Fruit fly (Drosophila melanogaster) whole organism, prepupa: Measurements from ENCODE around the gene csw.

Experiments used
- Blimp-1 ChIP-seq: fragments of 200-800 bp; sonication (Bioruptor generic); optimal IDR thresholded peaks from 3 replicates; lab custom pipeline; 2017; ENCODE audit warnings: missing biosample characterization, missing genetic modification characterization, mild to moderate bottlenecking, moderate library complexity, missing genetic modification reagents
- CG10631 ChIP-seq: fragments of 200-800 bp; sonication (Bioruptor generic); optimal IDR thresholded peaks from 2 replicates; lab custom pipeline; 2016; ENCODE audit warnings: missing biosample characterization, missing genetic modification characterization
- CG10669 ChIP-seq: fragments of 200-800 bp; sonication (Bioruptor generic); optimal IDR thresholded peaks from 3 replicates; lab custom pipeline; 2018; ENCODE audit warnings: missing biosample characterization, mild to moderate bottlenecking, missing genetic modification characterization, moderate library complexity
- CG11762 ChIP-seq: fragments of 200-800 bp; sonication (Bioruptor generic); optimal IDR thresholded peaks from 3 replicates; lab custom pipeline; 2016; ENCODE audit warnings: missing biosample characterization, missing genetic modification characterization; ENCODE audit not compliant: insufficient read depth
- CG11902 ChIP-seq: fragments of 200-800 bp; sonication (Bioruptor generic); optimal IDR thresholded peaks from 3 replicates; lab custom pipeline; 2016; ENCODE audit warnings: missing biosample characterization, missing genetic modification characterization
- CG15336 ChIP-seq: fragments of 200-800 bp; sonication (Bioruptor generic); IDR thresholded peaks from 2 replicates; pipeline ENCODE4 v1.3.6; 2022; ENCODE audit warnings: missing biosample characterization, missing genetic modification characterization
- CG1621 ChIP-seq: fragments of 200-800 bp; sonication (Bioruptor generic); optimal IDR thresholded peaks from 3 replicates; lab custom pipeline; 2018; ENCODE audit warnings: missing biosample characterization, mild to moderate bottlenecking, missing genetic modification characterization
- CG3032 ChIP-seq: fragments of 200-800 bp; optimal IDR thresholded peaks from 2 replicates; lab custom pipeline; 2019; ENCODE audit warnings: missing biosample characterization, mild to moderate bottlenecking, missing genetic modification characterization, moderate library complexity
- CG31627 ChIP-seq: fragments of 200-800 bp; sonication (Bioruptor generic); optimal IDR thresholded peaks from 3 replicates; lab custom pipeline; 2016; ENCODE audit warnings: missing biosample characterization, missing genetic modification characterization
- CG3919 ChIP-seq: fragments of 200-800 bp; sonication (Bioruptor generic); optimal IDR thresholded peaks from 3 replicates; lab custom pipeline; 2016; ENCODE audit warnings: missing biosample characterization, missing genetic modification characterization
- CG4318 ChIP-seq: fragments of 200-800 bp; sonication (Bioruptor generic); optimal IDR thresholded peaks from 3 replicates; lab custom pipeline; 2017; ENCODE audit warnings: missing biosample characterization, mild to moderate bottlenecking, missing genetic modification characterization
- CG6276 ChIP-seq: fragments of 200-800 bp; sonication (Bioruptor generic); optimal IDR thresholded peaks from 2 replicates; lab custom pipeline; 2017; ENCODE audit warnings: missing biosample characterization, mild to moderate bottlenecking, missing genetic modification characterization
- CG6792 ChIP-seq: fragments of 200-800 bp; sonication (Bioruptor generic); optimal IDR thresholded peaks from 3 replicates; lab custom pipeline; 2016; ENCODE audit warnings: missing biosample characterization, missing genetic modification characterization
- CG6808 ChIP-seq: fragments of 200-800 bp; sonication (Bioruptor generic); optimal IDR thresholded peaks from 3 replicates; lab custom pipeline; 2017; ENCODE audit warnings: missing biosample characterization, missing genetic modification characterization, mild to moderate bottlenecking, moderate library complexity, missing genetic modification reagents
- CG6854 ChIP-seq: fragments of 200-800 bp; sonication (Bioruptor generic); optimal IDR thresholded peaks from 2 replicates; lab custom pipeline; 2017; ENCODE audit warnings: missing biosample characterization, mild to moderate bottlenecking, missing genetic modification characterization
- CG8319 ChIP-seq: fragments of 200-800 bp; sonication (Bioruptor generic); optimal IDR thresholded peaks from 3 replicates; lab custom pipeline; 2016; ENCODE audit warnings: missing biosample characterization, missing genetic modification characterization
- CG8632 ChIP-seq: fragments of 200-800 bp; sonication (Bioruptor generic); optimal IDR thresholded peaks from 3 replicates; lab custom pipeline; 2016; ENCODE audit warnings: missing biosample characterization, missing genetic modification characterization
- CG9139 ChIP-seq: fragments of 200-800 bp; sonication (Bioruptor generic); optimal IDR thresholded peaks from 3 replicates; lab custom pipeline; 2017; ENCODE audit warnings: missing biosample characterization, mild to moderate bottlenecking, missing genetic modification characterization
- Eip75B ChIP-seq: fragments of 200-800 bp; sonication (Bioruptor generic); optimal IDR thresholded peaks from 3 replicates; lab custom pipeline; 2016; ENCODE audit warnings: missing biosample characterization, missing genetic modification characterization
- Eip78C ChIP-seq: fragments of 200-800 bp; sonication (Bioruptor generic); peaks from one replicate; lab custom pipeline; 2016; ENCODE audit warnings: missing biosample characterization, missing genetic modification characterization
- Eip93F ChIP-seq: fragments of 200-800 bp; sonication (Bioruptor generic); optimal IDR thresholded peaks from 2 replicates; lab custom pipeline; 2016; ENCODE audit warnings: missing biosample characterization, mild to moderate bottlenecking, missing genetic modification characterization
- Ets96B ChIP-seq: fragments of 200-800 bp; optimal IDR thresholded peaks from 2 replicates; lab custom pipeline; 2019; ENCODE audit warnings: missing biosample characterization, mild to moderate bottlenecking, missing genetic modification characterization, moderate library complexity
- Gug ChIP-seq: fragments of 200-800 bp; sonication (Bioruptor generic); IDR thresholded peaks from 2 replicates; pipeline ENCODE4 v1.3.6; 2022; ENCODE audit warnings: missing biosample characterization, missing genetic modification characterization
- Hr38 ChIP-seq: sonication (Bioruptor generic); optimal IDR thresholded peaks from 2 replicates; lab custom pipeline; 2016; ENCODE audit warnings: missing biosample characterization, missing genetic modification characterization
- Hr39 ChIP-seq: fragments of 200-800 bp; sonication (Bioruptor generic); optimal IDR thresholded peaks from 2 replicates; lab custom pipeline; 2016; ENCODE audit warnings: missing biosample characterization, missing genetic modification characterization
- Hr4 ChIP-seq: fragments of 200-800 bp; sonication (Bioruptor generic); optimal IDR thresholded peaks from 3 replicates; lab custom pipeline; 2016; ENCODE audit warnings: missing biosample characterization, missing genetic modification characterization
- Lpt ChIP-seq: fragments of 200-800 bp; sonication (Bioruptor generic); optimal IDR thresholded peaks from 3 replicates; lab custom pipeline; 2016; ENCODE audit warnings: missing biosample characterization, missing genetic modification characterization
- Met ChIP-seq: fragments of 200-800 bp; sonication (Bioruptor generic); optimal IDR thresholded peaks from 3 replicates; lab custom pipeline; 2016; ENCODE audit warnings: missing biosample characterization, missing genetic modification characterization
- OdsH ChIP-seq: fragments of 200-800 bp; sonication (Bioruptor generic); optimal IDR thresholded peaks from 3 replicates; lab custom pipeline; 2016; ENCODE audit warnings: missing biosample characterization, missing genetic modification characterization
- Smox ChIP-seq: fragments of 200-800 bp; sonication (Bioruptor generic); optimal IDR thresholded peaks from 3 replicates; lab custom pipeline; 2016; ENCODE audit warnings: missing biosample characterization, missing genetic modification characterization
- Sox102F ChIP-seq: fragments of 200-800 bp; sonication (Bioruptor generic); optimal IDR thresholded peaks from 2 replicates; lab custom pipeline; 2016; ENCODE audit warnings: missing biosample characterization, mild to moderate bottlenecking, missing genetic modification characterization
- Sox14 ChIP-seq: fragments of 200-800 bp; sonication (Bioruptor generic); optimal IDR thresholded peaks from 3 replicates; lab custom pipeline; 2016; ENCODE audit warnings: missing biosample characterization, missing genetic modification characterization
- Sox15 ChIP-seq: fragments of 200-800 bp; sonication (Bioruptor generic); optimal IDR thresholded peaks from 3 replicates; lab custom pipeline; 2016; ENCODE audit warnings: missing biosample characterization, missing genetic modification characterization
- achi ChIP-seq: fragments of 200-800 bp; sonication (Bioruptor generic); optimal IDR thresholded peaks from 3 replicates; lab custom pipeline; 2016; ENCODE audit warnings: missing biosample characterization, missing genetic modification characterization
- cyc ChIP-seq: fragments of 200-800 bp; sonication (Bioruptor generic); optimal IDR thresholded peaks from 3 replicates; lab custom pipeline; 2016; ENCODE audit warnings: missing biosample characterization, missing genetic modification characterization
- dsx ChIP-seq: fragments of 200-800 bp; optimal IDR thresholded peaks from 3 replicates; lab custom pipeline; 2019; ENCODE audit warnings: missing biosample characterization, mild to moderate bottlenecking, missing genetic modification characterization, moderate library complexity; ENCODE audit not compliant: poor library complexity, severe bottlenecking
- fd85E ChIP-seq: fragments of 200-800 bp; sonication (Bioruptor generic); optimal IDR thresholded peaks from 3 replicates; lab custom pipeline; 2016; ENCODE audit warnings: missing biosample characterization, missing genetic modification characterization
- fkh ChIP-seq: fragments of 200-800 bp; sonication (Bioruptor generic); optimal IDR thresholded peaks from 3 replicates; lab custom pipeline; 2017; ENCODE audit warnings: missing biosample characterization, mild to moderate bottlenecking, missing genetic modification characterization, moderate library complexity
- lz ChIP-seq: fragments of 200-800 bp; sonication (Bioruptor generic); optimal IDR thresholded peaks from 3 replicates; lab custom pipeline; 2016; ENCODE audit warnings: missing biosample characterization, missing genetic modification characterization
- net ChIP-seq: fragments of 200-800 bp; sonication (Bioruptor generic); optimal IDR thresholded peaks from 3 replicates; lab custom pipeline; 2016; ENCODE audit warnings: missing biosample characterization, missing genetic modification characterization
- pdm3 ChIP-seq: fragments of 200-800 bp; sonication (Bioruptor generic); optimal IDR thresholded peaks from 3 replicates; lab custom pipeline; 2016; ENCODE audit warnings: missing biosample characterization, missing genetic modification characterization
- salr ChIP-seq, 2 experiments: fragments of 200-800 bp; sonication (Bioruptor generic); optimal IDR thresholded peaks; 3 replicates each; lab custom pipeline; 2016 to 2018; ENCODE audit warnings: missing biosample characterization in 2 of 2, missing genetic modification characterization in 2 of 2, mild to moderate bottlenecking in 1 of 2
- spab ChIP-seq: fragments of 200-800 bp; sonication (Bioruptor generic); optimal IDR thresholded peaks from 2 replicates; lab custom pipeline; 2017; ENCODE audit warnings: missing biosample characterization, mild to moderate bottlenecking, missing genetic modification characterization, missing genetic modification reagents
- ss ChIP-seq, 2 experiments: fragments of 200-800 bp; sonication (Bioruptor generic); optimal IDR thresholded peaks; 2 replicates in 1 of 2; 3 replicates in 1 of 2; lab custom pipeline; 2017 to 2018; ENCODE audit warnings: mild to moderate bottlenecking in 2 of 2, missing biosample characterization in 2 of 2, missing genetic modification characterization in 2 of 2, moderate library complexity in 1 of 2
- svp ChIP-seq: fragments of 200-800 bp; sonication (Bioruptor generic); peaks from one replicate; lab custom pipeline; 2016; ENCODE audit warnings: missing biosample characterization, missing genetic modification characterization
- vri ChIP-seq: fragments of 200-800 bp; sonication (Bioruptor generic); optimal IDR thresholded peaks from 3 replicates; lab custom pipeline; 2016; ENCODE audit warnings: missing biosample characterization, mild to moderate bottlenecking, missing genetic modification characterization

csw gene

DNA sequence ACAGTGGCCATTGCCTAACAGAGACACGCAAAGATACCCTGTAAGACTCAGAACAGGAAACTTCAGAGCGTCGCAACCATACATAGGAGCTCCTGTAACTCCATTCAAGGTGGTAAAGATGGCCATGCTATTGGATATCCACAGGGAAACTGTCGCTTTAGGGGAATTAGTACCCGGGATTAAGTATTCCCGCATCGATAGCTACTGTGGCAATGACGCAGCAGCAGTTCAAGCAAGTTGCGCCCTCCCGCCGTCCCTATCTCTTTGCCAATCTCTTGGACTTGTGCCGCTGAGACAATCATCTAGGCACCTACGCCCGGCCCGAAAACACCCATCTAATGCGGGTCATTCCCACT, 23.3 kb upstream of the csw start (continued):
- no peak for TF ChIP-seq Eip93F
- peak; percentile 68 for TF ChIP-seq CG6276 (GFP tag; lab: Kevin White, UChicago)
- no peak for TF ChIP-seq Sox15 (GFP tag; lab: Kevin White, UChicago)
- TF ChIP-seq Sox14 (GFP tag; lab: Kevin White, UChicago) = peak; percentile 45
- peak; percentile 47 for TF ChIP-seq Eip75B (GFP tag; lab: Kevin White, UChicago)
- no peak for TF ChIP-seq vri
- TF ChIP-seq CG6808 (GFP tag; lab: Kevin White, UChicago) = peak; percentile 45

- TF ChIP-seq Sox14 (GFP tag; lab: Kevin White, UChicago) (peak; percentile 91), Hr38 (GFP tag; lab: Kevin White, UChicago) (no peak), CG10669 (GFP tag; lab: Kevin White, UChicago) (peak; percentile 86), CG8632 (GFP tag; lab: Kevin White, UChicago) (peak; percentile 86), Sox102F (GFP tag; lab: Kevin White, UChicago) (peak; percentile 91), svp (GFP tag; lab: Kevin White, UChicago) (peak; percentile 98), Ets96B (tag; lab: Kevin White, UChicago) (peak; percentile 87), achi (GFP tag; lab: Kevin White, UChicago) (peak; percentile 86), Lpt (peak; percentile 84), fkh (peak; percentile 15), OdsH (peak; percentile 88), Eip75B (GFP tag; lab: Kevin White, UChicago) (peak; percentile 93), ss (GFP tag; optimal IDR thresholded peaks at IDR 0.05; lab: Kevin White, UChicago) (peak; percentile 85 to 88), spab (GFP tag; lab: Kevin White, UChicago) (peak; percentile 84), vri (peak; percentile 87), dsx (GFP tag; lab: Kevin White, UChicago) (peak; percentile 77), CG8319 (peak; percentile 83), Blimp-1 (GFP tag; lab: Kevin White, UChicago) (peak; percentile 65), fd85E (GFP tag; lab: Kevin White, UChicago) (peak; percentile 89), CG11762 (GFP tag; lab: Kevin White, UChicago) (peak; percentile 86), CG15336 (peak; percentile 86), CG4318 (GFP tag; lab: Kevin White, UChicago) (no peak), CG3032 (tag; lab: Kevin White, UChicago) (peak; percentile 86), Met (peak; percentile 93), CG6854 (GFP tag; lab: Kevin White, UChicago) (peak; percentile 87), CG11902 (GFP tag; lab: Kevin White, UChicago) (peak; percentile 84), salr (GFP tag; optimal IDR thresholded peaks at IDR 0.05; lab: Kevin White, UChicago) (peak; percentile 76 to 81), CG3919 (peak; percentile 88), Hr39 (peak; percentile 88), lz (GFP tag; lab: Kevin White, UChicago) (peak; percentile 89), CG6276 (GFP tag; lab: Kevin White, UChicago) (peak; percentile 87), CG1621 (tag; lab: Kevin White, UChicago) (peak; percentile 88), Gug (GFP tag; lab: Robert Waterston, UW) (peak; percentile 78), CG10631 (GFP tag; lab: Kevin White, UChicago) (peak; percentile 87), Sox15 (GFP tag; lab: Kevin White, UChicago) (peak; percentile 79), Eip93F (no peak), Hr4 (GFP tag; lab: Kevin White, UChicago) (peak; percentile 89), Eip78C (peak; percentile 97), net (peak; percentile 90), CG31627 (GFP tag; lab: Kevin White, UChicago) (peak; percentile 90), pdm3 (peak; percentile 90), CG9139 (peak; percentile 82), CG6792 (peak; percentile 91), Smox (GFP tag; lab: Kevin White, UChicago) (peak; percentile 86), cyc (peak; percentile 89)
Measured at dm6 chrX:2071878-2072817, 21.9 kb upstream of the csw start, which contains the start of gene Rtca. TSS of gene Rtca (plus strand) at chrX:2072413.
